Worm (Caenorhabditis elegans) whole organism, young adult: ENCODE results near the gene ZK856.11.

Experiments used
- B0019.2 ChIP-seq: fragments of 200-800 bp; sonication (Bioruptor generic); conservative IDR thresholded peaks from 2 replicates; pipeline ENCODE4 v1.3.6; 2022; ENCODE audit warnings: missing genetic modification reagents, missing genetic modification characterization, missing compliant biosample characterization
- ccch-3 ChIP-seq: fragments of 200-800 bp; sonication (Bioruptor generic); optimal IDR thresholded peaks from 2 replicates; lab custom pipeline; 2018; ENCODE audit warnings: mild to moderate bottlenecking, missing genetic modification characterization, missing compliant biosample characterization
- efl-1 ChIP-seq: fragments of 150-350 bp; optimal IDR thresholded peaks from 2 replicates; lab custom pipeline; 2014; ENCODE audit warnings: missing biosample characterization, missing genetic modification reagents, missing genetic modification characterization
- unc-130 ChIP-seq: sonication (generic microtip); optimal IDR thresholded peaks from 2 replicates; lab custom pipeline; 2016; ENCODE audit warnings: missing genetic modification reagents, missing genetic modification characterization, missing compliant biosample characterization

ce11 chrV:10166368-10166767 is 38.4 kb downstream of the ZK856.11 start, which contains the start of gene C51E3.6:
- no peak for TF ChIP-seq B0019.2 (GFP tag; lab: Robert Waterston, UW)
- TF ChIP-seq efl-1 (GFP tag; lab: Kevin White, UChicago), result no peak
- TF ChIP-seq ccch-3 (GFP tag; lab: Kevin White, UChicago), result no peak
- no peak for TF ChIP-seq unc-130 (GFP tag; lab: Kevin White, UChicago)
